Worm (Caenorhabditis elegans): ENCODE data around the gene F10D7.5.

ce11 chrX:17408855-17409254 lies 17.4 kb upstream of the F10D7.5 start:
- TF ChIP-seq W03F9.2 (tag; optimal IDR thresholded peaks at IDR 0.05) (no peak), dao-5 (tag; optimal IDR thresholded peaks at IDR 0.05) (no peak), him-1 (tag; optimal IDR thresholded peaks at IDR 0.05) (no peak)

All from whole organism, L4/young adult.